Worm (Caenorhabditis elegans) whole organism, L4 larva: ENCODE measurements around the gene F23F12.3.

Experiments
- aha-1 ChIP-seq: fragments of 150-350 bp; peaks from one replicate; lab custom pipeline; 2014; ENCODE audit warnings: missing biosample characterization, missing genetic modification characterization
- ama-1 ChIP-seq: fragments of 150-350 bp; optimal IDR thresholded peaks from 2 replicates; lab custom pipeline; 2014; ENCODE audit warnings: inconsistent platforms, mixed read lengths
- ceh-44 ChIP-seq: fragments of 200-800 bp; sonication (Bioruptor generic); IDR thresholded peaks from 2 replicates; pipeline ENCODE4 v1.3.6; 2022; ENCODE audit warnings: missing genetic modification reagents, missing genetic modification characterization, missing compliant biosample characterization
- ceh-82 ChIP-seq: sonication (generic microtip); optimal IDR thresholded peaks from 2 replicates; lab custom pipeline; 2017; ENCODE audit warnings: missing biosample characterization, missing genetic modification characterization
- lin-15B ChIP-seq: fragments of 150-350 bp; sonication (generic microtip); optimal IDR thresholded peaks from 3 replicates; lab custom pipeline; 2014; ENCODE audit warnings: missing biosample characterization, missing genetic modification characterization
- ztf-11 ChIP-seq: fragments of 150-350 bp; optimal IDR thresholded peaks from 2 replicates; lab custom pipeline; 2014; ENCODE audit warnings: missing biosample characterization, missing genetic modification characterization

DNA sequence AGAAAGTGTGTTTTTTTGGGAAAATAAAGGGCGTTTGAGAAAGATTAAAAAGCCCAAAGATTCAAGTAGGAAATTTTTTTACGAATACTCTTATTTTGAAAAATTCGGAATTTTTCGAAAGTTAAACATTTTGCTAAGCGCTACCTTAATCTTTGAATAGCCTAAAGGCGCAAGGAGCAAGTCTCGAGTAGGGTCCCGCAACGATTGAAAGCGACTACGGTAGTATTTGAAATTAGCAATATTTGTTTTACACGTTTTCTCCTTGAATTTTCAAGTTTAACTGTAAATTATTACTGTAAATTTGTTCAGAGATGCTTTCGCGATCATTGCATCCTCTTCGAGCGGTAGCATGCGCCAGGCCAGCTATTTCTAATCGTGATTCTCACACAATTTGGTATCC lies 35.4 kb upstream of the F23F12.3 start, which contains the start of gene nduf-2.2:
- TF ChIP-seq ama-1, result no peak
- TF ChIP-seq ceh-44 (GFP tag; lab: Robert Waterston, UW), result no peak
- TF ChIP-seq ceh-82 (tag; lab: Kevin White, UChicago), result no peak
- TF ChIP-seq aha-1 (tag; lab: Kevin White, UChicago), result no peak
- no peak for TF ChIP-seq ztf-11 (tag; lab: Kevin White, UChicago)
- no peak for TF ChIP-seq lin-15B (tag; lab: Kevin White, UChicago)
